Worm (Caenorhabditis elegans): Measurements from ENCODE around the gene mup-2.

mup-2 gene

DNA sequence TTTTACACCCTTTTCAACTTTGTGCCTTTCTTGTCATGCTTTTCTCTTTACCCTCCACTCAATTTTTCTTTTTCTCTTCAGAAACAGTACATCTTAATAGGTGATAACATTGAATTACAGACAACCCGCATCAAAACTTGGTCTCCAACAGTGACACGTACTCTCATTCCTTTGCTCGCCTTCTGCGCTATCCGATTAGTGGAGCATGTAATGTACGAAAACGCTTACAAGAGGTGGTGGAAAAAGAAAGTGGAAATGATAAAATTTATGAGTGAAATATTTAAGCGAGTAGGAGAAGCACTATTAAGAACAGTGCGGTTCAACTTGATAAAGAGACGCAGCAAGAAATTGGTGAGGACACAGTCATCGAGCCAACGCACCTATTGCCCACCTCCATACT, 46.5 kb upstream of the mup-2 start, which contains the start of gene pept-1 (continued):
- TF ChIP-seq madf-6 (GFP tag; IDR thresholded peaks at IDR 0.05) (no peak), bed-2 (GFP tag; IDR thresholded peaks at IDR 0.05) (no peak), nhr-90 (tag; optimal IDR thresholded peaks at IDR 0.05) (no peak), ceh-100 (GFP tag; IDR thresholded peaks at IDR 0.05) (no peak), efl-1 (GFP tag; optimal IDR thresholded peaks at IDR 0.05) (no peak), F49E8.2 (tag; optimal IDR thresholded peaks at IDR 0.05; ENCODE audit: insufficient read depth) (no peak), T26A5.8 (tag; optimal IDR thresholded peaks at IDR 0.05) (no peak), somi-1 (GFP tag; optimal IDR thresholded peaks at IDR 0.05) (no peak), hmg-20 (GFP tag; IDR thresholded peaks at IDR 0.05) (no peak), Y56A3A.18 (GFP tag; IDR thresholded peaks at IDR 0.05) (peak; percentile 70; the same call in 1 of the 2 replicates), hmg-1.2 (GFP tag; IDR thresholded peaks at IDR 0.05) (no peak), nhr-27 (tag; optimal IDR thresholded peaks at IDR 0.05) (no peak), lsy-27 (tag; optimal IDR thresholded peaks at IDR 0.05; ENCODE audit: borderline replicate concordance, insufficient read depth) (no peak), nhr-80 (tag; optimal IDR thresholded peaks at IDR 0.05) (peak; percentile 99)

DNA sequence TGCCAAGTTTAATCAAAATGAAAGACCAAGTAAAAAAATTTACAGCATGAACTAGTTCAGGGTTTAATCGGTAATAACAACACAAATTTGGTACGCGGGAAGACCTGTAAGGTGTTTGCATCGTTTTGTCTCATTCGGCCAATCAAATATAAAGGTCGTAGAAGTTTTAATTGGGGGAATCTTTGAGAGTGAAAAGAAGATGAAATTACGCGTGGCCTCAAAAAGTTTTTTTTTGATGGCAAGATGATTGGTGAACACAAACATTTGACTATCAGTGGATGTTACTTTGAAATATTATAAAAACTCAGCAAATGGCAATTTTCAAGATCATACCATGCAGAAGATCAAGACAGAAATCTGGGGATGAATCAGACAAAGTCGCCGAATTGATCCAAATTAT, 45.1 kb upstream of the mup-2 start, which contains the start of gene nas-33:
Gene nas-33 (minus strand): TSS at position 101 of the 400 bp plus-strand sequence.
- no peak for TF ChIP-seq unc-62 (GFP tag; optimal IDR thresholded peaks at IDR 0.05)
- no peak for TF ChIP-seq F33H1.4 (GFP tag; IDR thresholded peaks at IDR 0.05)
- no peak for TF ChIP-seq F52B5.7 (tag; optimal IDR thresholded peaks at IDR 0.05)
- no peak for TF ChIP-seq Y67H2A.10 (GFP tag; conservative IDR thresholded peaks at IDR 0.05)
- no peak for TF ChIP-seq ceh-58 (GFP tag; IDR thresholded peaks at IDR 0.05)
- TF ChIP-seq dox-1 (GFP tag; IDR thresholded peaks at IDR 0.05) = no peak
- no peak for TF ChIP-seq Y95B8A.8 (GFP tag; IDR thresholded peaks at IDR 0.05)
- no peak for TF ChIP-seq unc-130 (GFP tag; optimal IDR thresholded peaks at IDR 0.05)
- TF ChIP-seq ekl-4 (GFP tag; IDR thresholded peaks at IDR 0.05) = no peak
- TF ChIP-seq Y79H2A.3 (GFP tag; conservative IDR thresholded peaks at IDR 0.05) = no peak

DNA sequence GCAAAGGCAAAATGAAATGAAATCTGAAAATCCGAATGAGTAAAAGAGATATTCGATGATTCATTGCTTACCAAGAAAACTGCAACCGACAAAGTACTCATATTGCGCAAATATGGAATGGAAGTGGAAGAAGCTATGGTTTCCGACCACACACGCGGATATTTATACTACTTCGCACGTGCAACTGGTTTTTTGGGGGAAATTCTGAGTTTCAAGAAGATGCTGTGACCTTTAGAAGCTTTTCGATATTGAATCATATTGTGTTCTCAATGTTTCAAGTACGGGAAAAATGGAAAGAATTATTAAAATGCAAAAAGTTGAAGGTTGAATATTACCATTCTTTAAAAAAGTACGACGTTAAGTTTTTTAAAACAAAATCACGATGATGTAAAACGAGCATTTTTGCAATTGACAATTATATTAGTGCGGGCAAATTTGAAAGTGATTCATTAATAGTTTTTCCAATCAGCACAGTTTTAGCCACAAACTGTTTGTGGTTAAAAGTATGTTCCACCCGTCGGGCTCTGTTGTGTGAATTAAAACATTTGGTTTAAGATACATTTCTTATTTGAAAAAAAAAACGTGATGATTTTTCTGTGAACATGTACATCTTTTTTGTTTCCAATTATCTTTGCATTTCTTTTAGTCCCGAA, 40.9 kb upstream of the mup-2 start, which contains the start of the genes grl-6 and K10C2.6:
Gene grl-6 (minus strand): TSS at position 101 of the 653 bp plus-strand sequence.
Gene K10C2.6 (plus strand): TSS at position 603 of the 653 bp plus-strand sequence.
- TF ChIP-seq F37B4.10 (GFP tag; IDR thresholded peaks at IDR 0.05) (no peak), cebp-1 (GFP tag; IDR thresholded peaks at IDR 0.05) (no peak), cebp-1 (tag; optimal IDR thresholded peaks at IDR 0.05) (no peak), T26A5.8 (tag; optimal IDR thresholded peaks at IDR 0.05) (no peak), F22D6.2 (tag; optimal IDR thresholded peaks at IDR 0.05) (no peak), C06A6.2 (GFP tag; conservative IDR thresholded peaks at IDR 0.05) (no peak), mel-28 (tag; optimal IDR thresholded peaks at IDR 0.05; ENCODE audit: borderline replicate concordance) (no peak), madf-10 (tag; optimal IDR thresholded peaks at IDR 0.05) (no peak), fkh-3 (tag; optimal IDR thresholded peaks at IDR 0.05) (no peak), lsl-1 (GFP tag; optimal IDR thresholded peaks at IDR 0.05) (no peak), xnd-1 (tag; optimal IDR thresholded peaks at IDR 0.05) (no peak), lin-40 (tag; optimal IDR thresholded peaks at IDR 0.05) (no peak), lin-54 (GFP tag; optimal IDR thresholded peaks at IDR 0.05) (no peak), ama-1 (optimal IDR thresholded peaks at IDR 0.05) (no peak), ama-1 (GFP tag; optimal IDR thresholded peaks at IDR 0.05) (no peak), let-607 (tag; optimal IDR thresholded peaks at IDR 0.05) (no peak), unc-62 (GFP tag; optimal IDR thresholded peaks at IDR 0.05) (no peak), ccch-3 (GFP tag; optimal IDR thresholded peaks at IDR 0.05) (no peak), F39B2.1 (GFP tag; IDR thresholded peaks at IDR 0.05) (no peak)

Measured in whole organism, young adult.